Fruit fly (Drosophila melanogaster) whole organism, prepupa: ENCODE results near the gene ase.

ENCODE experiments used
- CG10631 ChIP-seq: fragments of 200-800 bp; sonication (Bioruptor generic); optimal IDR thresholded peaks from 2 replicates; lab custom pipeline; 2016; ENCODE audit warnings: missing biosample characterization, missing genetic modification characterization
- CG10669 ChIP-seq: fragments of 200-800 bp; sonication (Bioruptor generic); optimal IDR thresholded peaks from 3 replicates; lab custom pipeline; 2018; ENCODE audit warnings: missing biosample characterization, mild to moderate bottlenecking, missing genetic modification characterization, moderate library complexity
- CG11294 ChIP-seq: fragments of 200-800 bp; sonication (Bioruptor generic); IDR thresholded peaks from 2 replicates; pipeline ENCODE4 v1.3.6; 2022; ENCODE audit warnings: missing biosample characterization, missing genetic modification characterization
- CG11902 ChIP-seq: fragments of 200-800 bp; sonication (Bioruptor generic); optimal IDR thresholded peaks from 3 replicates; lab custom pipeline; 2016; ENCODE audit warnings: missing biosample characterization, missing genetic modification characterization
- CG16779 ChIP-seq: fragments of 200-800 bp; sonication (Bioruptor generic); optimal IDR thresholded peaks from 3 replicates; lab custom pipeline; 2017; ENCODE audit warnings: missing biosample characterization, mild to moderate bottlenecking, missing genetic modification characterization
- CG3032 ChIP-seq: fragments of 200-800 bp; optimal IDR thresholded peaks from 2 replicates; lab custom pipeline; 2019; ENCODE audit warnings: missing biosample characterization, mild to moderate bottlenecking, missing genetic modification characterization, moderate library complexity
- CG32006 ChIP-seq: fragments of 200-800 bp; sonication (Bioruptor generic); optimal IDR thresholded peaks from 3 replicates; lab custom pipeline; 2017; ENCODE audit warnings: missing biosample characterization, mild to moderate bottlenecking, missing genetic modification characterization
- CG34406 ChIP-seq: fragments of 200-800 bp; sonication (Bioruptor generic); optimal IDR thresholded peaks from 3 replicates; lab custom pipeline; 2016; ENCODE audit warnings: missing biosample characterization, missing genetic modification characterization
- CG3919 ChIP-seq: fragments of 200-800 bp; sonication (Bioruptor generic); optimal IDR thresholded peaks from 3 replicates; lab custom pipeline; 2016; ENCODE audit warnings: missing biosample characterization, missing genetic modification characterization
- CG4318 ChIP-seq: fragments of 200-800 bp; sonication (Bioruptor generic); optimal IDR thresholded peaks from 3 replicates; lab custom pipeline; 2017; ENCODE audit warnings: missing biosample characterization, mild to moderate bottlenecking, missing genetic modification characterization
- CG6163 ChIP-seq: fragments of 200-800 bp; sonication (Bioruptor generic); IDR thresholded peaks from 3 replicates; pipeline ENCODE4 v1.3.6; 2022; ENCODE audit warnings: missing biosample characterization, missing genetic modification characterization
- CG6276 ChIP-seq: fragments of 200-800 bp; sonication (Bioruptor generic); optimal IDR thresholded peaks from 2 replicates; lab custom pipeline; 2017; ENCODE audit warnings: missing biosample characterization, mild to moderate bottlenecking, missing genetic modification characterization
- CG6808 ChIP-seq: fragments of 200-800 bp; sonication (Bioruptor generic); optimal IDR thresholded peaks from 3 replicates; lab custom pipeline; 2017; ENCODE audit warnings: missing biosample characterization, missing genetic modification characterization, mild to moderate bottlenecking, moderate library complexity, missing genetic modification reagents
- CG6854 ChIP-seq: fragments of 200-800 bp; sonication (Bioruptor generic); optimal IDR thresholded peaks from 2 replicates; lab custom pipeline; 2017; ENCODE audit warnings: missing biosample characterization, mild to moderate bottlenecking, missing genetic modification characterization
- CG7368 ChIP-seq: fragments of 200-800 bp; sonication (Bioruptor generic); optimal IDR thresholded peaks from 3 replicates; lab custom pipeline; 2016; ENCODE audit warnings: missing biosample characterization, missing genetic modification characterization
- CG8632 ChIP-seq: fragments of 200-800 bp; sonication (Bioruptor generic); optimal IDR thresholded peaks from 3 replicates; lab custom pipeline; 2016; ENCODE audit warnings: missing biosample characterization, missing genetic modification characterization
- CG9139 ChIP-seq: fragments of 200-800 bp; sonication (Bioruptor generic); optimal IDR thresholded peaks from 3 replicates; lab custom pipeline; 2017; ENCODE audit warnings: missing biosample characterization, mild to moderate bottlenecking, missing genetic modification characterization
- Eip75B ChIP-seq: fragments of 200-800 bp; sonication (Bioruptor generic); optimal IDR thresholded peaks from 3 replicates; lab custom pipeline; 2016; ENCODE audit warnings: missing biosample characterization, missing genetic modification characterization
- Eip78C ChIP-seq: fragments of 200-800 bp; sonication (Bioruptor generic); peaks from one replicate; lab custom pipeline; 2016; ENCODE audit warnings: missing biosample characterization, missing genetic modification characterization
- Eip93F ChIP-seq: fragments of 200-800 bp; sonication (Bioruptor generic); optimal IDR thresholded peaks from 2 replicates; lab custom pipeline; 2016; ENCODE audit warnings: missing biosample characterization, mild to moderate bottlenecking, missing genetic modification characterization
- Ets96B ChIP-seq: fragments of 200-800 bp; optimal IDR thresholded peaks from 2 replicates; lab custom pipeline; 2019; ENCODE audit warnings: missing biosample characterization, mild to moderate bottlenecking, missing genetic modification characterization, moderate library complexity
- Hr39 ChIP-seq: fragments of 200-800 bp; sonication (Bioruptor generic); optimal IDR thresholded peaks from 2 replicates; lab custom pipeline; 2016; ENCODE audit warnings: missing biosample characterization, missing genetic modification characterization
- Met ChIP-seq: fragments of 200-800 bp; sonication (Bioruptor generic); optimal IDR thresholded peaks from 3 replicates; lab custom pipeline; 2016; ENCODE audit warnings: missing biosample characterization, missing genetic modification characterization
- OdsH ChIP-seq: fragments of 200-800 bp; sonication (Bioruptor generic); optimal IDR thresholded peaks from 3 replicates; lab custom pipeline; 2016; ENCODE audit warnings: missing biosample characterization, missing genetic modification characterization
- cyc ChIP-seq: fragments of 200-800 bp; sonication (Bioruptor generic); optimal IDR thresholded peaks from 3 replicates; lab custom pipeline; 2016; ENCODE audit warnings: missing biosample characterization, missing genetic modification characterization
- dsx ChIP-seq: fragments of 200-800 bp; optimal IDR thresholded peaks from 3 replicates; lab custom pipeline; 2019; ENCODE audit warnings: missing biosample characterization, mild to moderate bottlenecking, missing genetic modification characterization, moderate library complexity; ENCODE audit not compliant: poor library complexity, severe bottlenecking
- fd59A ChIP-seq: fragments of 200-800 bp; sonication (Bioruptor generic); optimal IDR thresholded peaks from 2 replicates; lab custom pipeline; 2017; ENCODE audit warnings: missing biosample characterization, mild to moderate bottlenecking, missing genetic modification characterization, missing genetic modification reagents
- fkh ChIP-seq: fragments of 200-800 bp; sonication (Bioruptor generic); optimal IDR thresholded peaks from 3 replicates; lab custom pipeline; 2017; ENCODE audit warnings: missing biosample characterization, mild to moderate bottlenecking, missing genetic modification characterization, moderate library complexity
- pdm3 ChIP-seq: fragments of 200-800 bp; sonication (Bioruptor generic); optimal IDR thresholded peaks from 3 replicates; lab custom pipeline; 2016; ENCODE audit warnings: missing biosample characterization, missing genetic modification characterization
- salr ChIP-seq, 2 experiments: fragments of 200-800 bp; sonication (Bioruptor generic); optimal IDR thresholded peaks; 3 replicates each; lab custom pipeline; 2016 to 2018; ENCODE audit warnings: missing biosample characterization in 2 of 2, missing genetic modification characterization in 2 of 2, mild to moderate bottlenecking in 1 of 2
- svp ChIP-seq: fragments of 200-800 bp; sonication (Bioruptor generic); peaks from one replicate; lab custom pipeline; 2016; ENCODE audit warnings: missing biosample characterization, missing genetic modification characterization
- vri ChIP-seq: fragments of 200-800 bp; sonication (Bioruptor generic); optimal IDR thresholded peaks from 3 replicates; lab custom pipeline; 2016; ENCODE audit warnings: missing biosample characterization, mild to moderate bottlenecking, missing genetic modification characterization

Gene ase

DNA sequence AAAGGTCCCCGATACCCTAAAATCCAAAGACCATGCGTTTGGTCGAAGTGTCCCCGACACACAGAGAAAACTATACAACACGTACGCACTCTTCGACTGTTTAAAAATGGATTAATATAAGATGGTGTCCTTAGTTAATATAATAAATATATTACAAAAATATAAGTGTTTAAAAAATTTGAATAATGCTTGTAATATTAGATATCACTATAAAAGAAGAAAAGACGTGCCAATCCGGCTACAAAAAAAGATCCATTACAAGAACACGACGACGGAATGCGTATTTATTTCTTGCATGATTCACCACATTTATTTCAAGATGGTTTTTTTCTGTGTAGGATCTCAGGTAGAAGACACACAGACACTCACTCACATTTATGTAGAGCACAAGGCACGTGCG, 2.7 kb upstream of the ase start:
- TF ChIP-seq CG10669 (GFP tag; lab: Kevin White, UChicago) (no peak), Eip78C (GFP tag; lab: Kevin White, UChicago) (peak; percentile 31), svp (GFP tag; lab: Kevin White, UChicago) (peak; percentile 57)

DNA sequence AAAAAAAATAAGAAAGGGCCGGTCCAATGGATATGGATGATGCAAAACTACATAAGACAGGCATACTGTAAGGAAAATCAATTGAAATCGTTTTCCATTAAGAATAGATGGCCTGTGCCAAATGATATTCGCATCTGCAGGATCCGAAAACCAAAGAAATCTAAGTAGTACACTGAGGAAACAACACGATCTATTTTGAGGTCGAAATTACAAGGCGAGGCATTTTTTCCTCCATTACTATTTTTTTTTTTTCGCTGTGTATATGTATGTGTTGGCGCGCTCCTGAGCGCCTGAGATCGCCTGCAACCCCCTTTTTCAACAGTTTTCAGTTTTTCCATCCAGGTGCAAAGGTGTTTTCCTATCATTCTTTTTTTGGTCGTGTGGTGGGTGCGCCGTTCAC, 3.4 kb downstream of the ase start:
- TF ChIP-seq CG6163 (no peak), CG11902 (GFP tag; lab: Kevin White, UChicago) (no peak), Hr39 (GFP tag; lab: Kevin White, UChicago) (no peak), CG32006 (GFP tag; lab: Kevin White, UChicago) (no peak), Eip93F (GFP tag; lab: Kevin White, UChicago) (no peak), CG4318 (GFP tag; lab: Kevin White, UChicago) (no peak), salr (GFP tag; optimal IDR thresholded peaks at IDR 0.05; lab: Kevin White, UChicago) (no peak)

DNA sequence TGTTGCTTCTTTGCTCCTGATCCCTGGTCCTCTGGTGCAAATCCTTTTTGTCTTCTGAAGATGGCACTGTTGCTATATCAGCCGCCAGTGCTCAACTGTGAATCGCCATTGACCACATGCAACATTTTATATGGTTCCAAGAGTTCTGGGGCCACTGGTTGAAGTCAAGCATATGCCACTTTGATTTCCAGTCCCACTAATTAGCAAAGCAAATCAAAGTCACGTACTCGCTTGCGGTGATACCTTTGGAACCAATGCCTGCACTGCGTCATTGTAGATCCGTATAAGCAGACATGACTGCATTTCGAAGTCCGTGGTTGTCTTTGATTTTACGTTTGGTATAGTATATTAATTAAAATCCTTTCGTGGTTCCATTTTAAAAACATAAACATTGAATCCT, 8.7 kb downstream of the ase start, which contains the start of gene Cyp4g1:
TSS of gene Cyp4g1 (minus strand) at position 101 of the 400 bp plus-strand sequence.
- TF ChIP-seq CG6854 (GFP tag; lab: Kevin White, UChicago): no peak
- TF ChIP-seq svp (GFP tag; lab: Kevin White, UChicago): no peak
- no peak for TF ChIP-seq pdm3 (GFP tag; lab: Kevin White, UChicago)
- no peak for TF ChIP-seq CG6163
- no peak for TF ChIP-seq Eip78C (GFP tag; lab: Kevin White, UChicago)
- TF ChIP-seq CG16779 (tag; lab: Kevin White, UChicago): no peak
- TF ChIP-seq CG11294 (GFP tag; lab: Robert Waterston, UW): no peak
- no peak for TF ChIP-seq CG3032
- no peak for TF ChIP-seq cyc (GFP tag; lab: Kevin White, UChicago)
- TF ChIP-seq CG34406 (GFP tag; lab: Kevin White, UChicago): no peak
- no peak for TF ChIP-seq Eip75B
- TF ChIP-seq Eip93F (GFP tag; lab: Kevin White, UChicago): no peak
- no peak for TF ChIP-seq dsx (GFP tag; lab: Kevin White, UChicago)
- TF ChIP-seq CG4318 (GFP tag; lab: Kevin White, UChicago): no peak
- TF ChIP-seq fd59A: no peak

dm6 chrX:470626-471025, 10.1 kb downstream of the ase start, which contains the start of gene CG32816:
Gene CG32816 (minus strand): TSS chrX:470726.
- TF ChIP-seq CG7368: no peak
- TF ChIP-seq svp (GFP tag; lab: Kevin White, UChicago): no peak
- TF ChIP-seq dsx (GFP tag; lab: Kevin White, UChicago): no peak
- no peak for TF ChIP-seq CG10669 (GFP tag; lab: Kevin White, UChicago)
- no peak for TF ChIP-seq fkh (GFP tag; lab: Kevin White, UChicago)
- TF ChIP-seq CG6163: no peak
- no peak for TF ChIP-seq CG6808
- no peak for TF ChIP-seq pdm3 (GFP tag; lab: Kevin White, UChicago)
- no peak for TF ChIP-seq CG6854 (GFP tag; lab: Kevin White, UChicago)
- no peak for TF ChIP-seq CG9139 (GFP tag; lab: Kevin White, UChicago)
- TF ChIP-seq CG34406 (GFP tag; lab: Kevin White, UChicago): no peak
- no peak for TF ChIP-seq OdsH (GFP tag; lab: Kevin White, UChicago)
- TF ChIP-seq Ets96B (tag; lab: Kevin White, UChicago): no peak
- no peak for TF ChIP-seq CG8632
- TF ChIP-seq vri (GFP tag; lab: Kevin White, UChicago): no peak
- TF ChIP-seq CG3919 (GFP tag; lab: Kevin White, UChicago): no peak
- no peak for TF ChIP-seq CG4318 (GFP tag; lab: Kevin White, UChicago)
- TF ChIP-seq CG10631: no peak
- TF ChIP-seq Met (GFP tag; lab: Kevin White, UChicago): no peak
- TF ChIP-seq CG6276 (GFP tag; lab: Kevin White, UChicago): no peak
